Worm (Caenorhabditis elegans) whole organism, L4 larva: Measurements from ENCODE around the gene W04H10.6.

Experiments used
- D1046.2 ChIP-seq: fragments of 200-800 bp; sonication (Bioruptor generic); IDR thresholded peaks from 2 replicates; pipeline ENCODE4 v1.3.6; 2022; ENCODE audit warnings: missing genetic modification characterization, missing compliant biosample characterization
- F26F4.8 ChIP-seq: fragments of 200-800 bp; sonication (Bioruptor generic); conservative IDR thresholded peaks from 2 replicates; pipeline ENCODE4 v1.3.6; 2022; ENCODE audit warnings: missing genetic modification characterization, missing compliant biosample characterization
- T20F7.1 ChIP-seq: fragments of 200-800 bp; sonication (Bioruptor generic); optimal IDR thresholded peaks from 2 replicates; lab custom pipeline; 2018; ENCODE audit warnings: mild to moderate bottlenecking, missing genetic modification characterization, missing compliant biosample characterization
- T26A8.4 ChIP-seq: fragments of 200-800 bp; sonication (Bioruptor generic); IDR thresholded peaks from 2 replicates; pipeline ENCODE4 v1.3.6; 2022; ENCODE audit warnings: missing genetic modification characterization, missing compliant biosample characterization
- Y105C5A.15 ChIP-seq: fragments of 200-800 bp; sonication (Bioruptor generic); IDR thresholded peaks from 2 replicates; pipeline ENCODE4 v1.3.6; 2022; ENCODE audit warnings: missing genetic modification characterization, missing compliant biosample characterization
- Y5F2A.4 ChIP-seq: fragments of 200-800 bp; sonication (Bioruptor generic); optimal IDR thresholded peaks from 2 replicates; lab custom pipeline; 2018; ENCODE audit warnings: mild to moderate bottlenecking, missing genetic modification characterization, missing compliant biosample characterization
- Y75B8A.6 ChIP-seq: fragments of 200-800 bp; sonication (Bioruptor generic); IDR thresholded peaks from 2 replicates; pipeline ENCODE4 v1.3.6; 2022; ENCODE audit warnings: missing genetic modification reagents, missing genetic modification characterization, missing compliant biosample characterization
- ZK337.2 ChIP-seq: fragments of 200-800 bp; sonication (Bioruptor generic); IDR thresholded peaks from 2 replicates; pipeline ENCODE4 v1.3.6; 2022; ENCODE audit warnings: missing genetic modification reagents, missing genetic modification characterization, missing compliant biosample characterization
- ZK546.5 ChIP-seq, 2 experiments: sonication (generic microtip); optimal IDR thresholded peaks; 2 replicates each; lab custom pipeline; 2017; ENCODE audit warnings: missing biosample characterization in 2 of 2, missing genetic modification characterization in 2 of 2
- aha-1 ChIP-seq: fragments of 150-350 bp; peaks from one replicate; lab custom pipeline; 2014; ENCODE audit warnings: missing biosample characterization, missing genetic modification characterization
- aly-2 ChIP-seq: sonication (generic microtip); optimal IDR thresholded peaks from 2 replicates; lab custom pipeline; 2018; ENCODE audit warnings: missing biosample characterization, missing genetic modification characterization
- arid-1 ChIP-seq: fragments of 200-800 bp; sonication (Bioruptor generic); conservative IDR thresholded peaks from 2 replicates; pipeline ENCODE4 v1.3.6; 2022; ENCODE audit warnings: missing genetic modification reagents, missing genetic modification characterization, missing compliant biosample characterization
- ceh-20 ChIP-seq: fragments of 200-800 bp; sonication (Bioruptor generic); IDR thresholded peaks from 2 replicates; pipeline ENCODE4 v1.3.6; 2022; ENCODE audit warnings: missing genetic modification reagents, missing genetic modification characterization, missing compliant biosample characterization
- ceh-28 ChIP-seq: fragments of 150-350 bp; optimal IDR thresholded peaks from 2 replicates; lab custom pipeline; 2014; ENCODE audit warnings: missing biosample characterization, missing genetic modification reagents, missing genetic modification characterization
- ceh-32 ChIP-seq: sonication (generic microtip); optimal IDR thresholded peaks from 2 replicates; lab custom pipeline; 2016; ENCODE audit warnings: mild to moderate bottlenecking, missing genetic modification characterization, missing compliant biosample characterization; ENCODE audit not compliant: poor library complexity
- ceh-44 ChIP-seq: fragments of 200-800 bp; sonication (Bioruptor generic); IDR thresholded peaks from 2 replicates; pipeline ENCODE4 v1.3.6; 2022; ENCODE audit warnings: missing genetic modification reagents, missing genetic modification characterization, missing compliant biosample characterization
- ceh-62 ChIP-seq: sonication (generic microtip); optimal IDR thresholded peaks from 2 replicates; lab custom pipeline; 2017; ENCODE audit warnings: missing biosample characterization, missing genetic modification characterization
- cey-2 ChIP-seq: sonication (generic microtip); optimal IDR thresholded peaks from 3 replicates; lab custom pipeline; 2017; ENCODE audit warnings: missing genetic modification characterization, mild to moderate bottlenecking, missing compliant biosample characterization, antibody characterized with exemption, borderline replicate concordance; ENCODE audit not compliant: insufficient read depth
- daf-16 ChIP-seq, 3 experiments: sonication (generic microtip); optimal IDR thresholded peaks; 2 replicates each; lab custom pipeline; 2016 to 2017; ENCODE audit warnings: missing genetic modification characterization in 3 of 3, missing genetic modification reagents in 3 of 3, mild to moderate bottlenecking in 2 of 3, missing compliant biosample characterization in 2 of 3, missing biosample characterization in 1 of 3, moderate library complexity in 1 of 3
- dmd-6 ChIP-seq: fragments of 200-800 bp; sonication (Bioruptor generic); IDR thresholded peaks from 2 replicates; pipeline ENCODE4 v1.3.6; 2022; ENCODE audit warnings: missing genetic modification reagents, missing genetic modification characterization, missing compliant biosample characterization
- dpl-1 ChIP-seq: fragments of 150-350 bp; optimal IDR thresholded peaks from 2 replicates; lab custom pipeline; 2014; ENCODE audit warnings: missing biosample characterization, missing genetic modification reagents, missing genetic modification characterization
- duxl-1 ChIP-seq: sonication (generic microtip); optimal IDR thresholded peaks from 2 replicates; lab custom pipeline; 2016; ENCODE audit warnings: mild to moderate bottlenecking, missing genetic modification characterization, moderate library complexity, missing compliant biosample characterization; ENCODE audit not compliant: poor library complexity
- dve-1 ChIP-seq: sonication (generic microtip); optimal IDR thresholded peaks from 2 replicates; lab custom pipeline; 2017; ENCODE audit warnings: antibody characterized with exemption, mild to moderate bottlenecking, missing genetic modification characterization, missing compliant biosample characterization; ENCODE audit not compliant: insufficient read depth
- hlh-11 ChIP-seq: fragments of 200-800 bp; sonication (Bioruptor generic); optimal IDR thresholded peaks from 2 replicates; lab custom pipeline; 2018; ENCODE audit warnings: mild to moderate bottlenecking, missing genetic modification characterization, missing compliant biosample characterization
- hlh-30 ChIP-seq: sonication (generic microtip); optimal IDR thresholded peaks from 2 replicates; lab custom pipeline; 2017; ENCODE audit warnings: antibody characterized with exemption, mild to moderate bottlenecking, missing genetic modification characterization, missing compliant biosample characterization; ENCODE audit not compliant: insufficient read depth
- hmg-1.1 ChIP-seq: fragments of 200-800 bp; sonication (Bioruptor generic); IDR thresholded peaks from 2 replicates; pipeline ENCODE4 v1.3.6; 2022; ENCODE audit warnings: missing genetic modification reagents, missing genetic modification characterization, missing compliant biosample characterization
- lin-1 ChIP-seq: fragments of 200-800 bp; sonication (Bioruptor generic); IDR thresholded peaks from 2 replicates; pipeline ENCODE4 v1.3.6; 2022; ENCODE audit warnings: missing genetic modification reagents, missing genetic modification characterization, missing compliant biosample characterization
- lin-29 ChIP-seq: fragments of 200-800 bp; sonication (Bioruptor generic); IDR thresholded peaks from 2 replicates; pipeline ENCODE4 v1.3.6; 2022; ENCODE audit warnings: missing genetic modification reagents, missing genetic modification characterization, missing compliant biosample characterization
- lir-3 ChIP-seq: sonication (generic microtip); optimal IDR thresholded peaks from 2 replicates; lab custom pipeline; 2016; ENCODE audit warnings: mild to moderate bottlenecking, missing genetic modification characterization, missing compliant biosample characterization
- mdl-1 ChIP-seq, 2 experiments: fragments of 150-350 bp in 1 of 2; sonication (generic microtip) in 1 of 2; optimal IDR thresholded peaks; 2 replicates each; lab custom pipeline; 2014 to 2017; ENCODE audit warnings: missing biosample characterization in 2 of 2, missing genetic modification characterization in 2 of 2
- mep-1 ChIP-seq: fragments of 150-350 bp; sonication (generic microtip); optimal IDR thresholded peaks from 3 replicates; lab custom pipeline; 2014; ENCODE audit warnings: missing biosample characterization, missing genetic modification characterization
- nhr-102 ChIP-seq: sonication (generic microtip); optimal IDR thresholded peaks from 2 replicates; lab custom pipeline; 2016; ENCODE audit warnings: mild to moderate bottlenecking, missing genetic modification characterization, moderate library complexity, missing compliant biosample characterization
- nhr-11 ChIP-seq: fragments of 150-350 bp; optimal IDR thresholded peaks from 2 replicates; lab custom pipeline; 2014; ENCODE audit warnings: missing biosample characterization, missing genetic modification characterization
- nhr-111 ChIP-seq: fragments of 200-800 bp; sonication (Bioruptor generic); optimal IDR thresholded peaks from 2 replicates; lab custom pipeline; 2018; ENCODE audit warnings: mild to moderate bottlenecking, missing genetic modification characterization, missing compliant biosample characterization
- nhr-28 ChIP-seq: fragments of 150-350 bp; optimal IDR thresholded peaks from 2 replicates; lab custom pipeline; 2014; ENCODE audit warnings: missing biosample characterization, missing genetic modification characterization
- nhr-42 ChIP-seq: fragments of 200-800 bp; sonication (Bioruptor generic); IDR thresholded peaks from 2 replicates; pipeline ENCODE4 v1.3.6; 2022; ENCODE audit warnings: missing genetic modification characterization, missing compliant biosample characterization
- nhr-77 ChIP-seq: fragments of 150-350 bp; optimal IDR thresholded peaks from 2 replicates; lab custom pipeline; 2014; ENCODE audit warnings: missing biosample characterization, missing genetic modification characterization
- php-3 ChIP-seq: fragments of 200-800 bp; sonication (Bioruptor generic); IDR thresholded peaks from 2 replicates; pipeline ENCODE4 v1.3.6; 2022; ENCODE audit warnings: missing genetic modification reagents, missing genetic modification characterization, missing compliant biosample characterization
- saeg-2 ChIP-seq: fragments of 200-800 bp; sonication (Bioruptor generic); IDR thresholded peaks from 2 replicates; pipeline ENCODE4 v1.3.6; 2022; ENCODE audit warnings: missing genetic modification reagents, missing genetic modification characterization, missing compliant biosample characterization
- skn-1 ChIP-seq: fragments of 150-350 bp; optimal IDR thresholded peaks from 2 replicates; lab custom pipeline; 2014; ENCODE audit warnings: missing biosample characterization, missing genetic modification characterization
- spr-1 ChIP-seq: sonication (generic microtip); optimal IDR thresholded peaks from 2 replicates; lab custom pipeline; 2016; ENCODE audit warnings: mild to moderate bottlenecking, missing genetic modification characterization, missing compliant biosample characterization
- tra-1 ChIP-seq: fragments of 200-800 bp; sonication (Bioruptor generic); IDR thresholded peaks from 2 replicates; pipeline ENCODE4 v1.3.6; 2022; ENCODE audit warnings: missing genetic modification reagents, missing genetic modification characterization, missing compliant biosample characterization
- unc-39 ChIP-seq: sonication (generic microtip); optimal IDR thresholded peaks from 2 replicates; lab custom pipeline; 2017; ENCODE audit warnings: missing biosample characterization, missing genetic modification characterization
- unc-62 ChIP-seq, 3 experiments: fragments of 150-350 bp in 1 of 3; sonication (generic microtip); optimal IDR thresholded peaks in 2 of 3; peaks in 1 of 3; 1 replicate in 1 of 3; 2 replicates in 2 of 3; lab custom pipeline; 2014 to 2017; ENCODE audit warnings: missing biosample characterization in 3 of 3, missing genetic modification characterization in 3 of 3, missing genetic modification reagents in 3 of 3, missing genotype in 1 of 3
- zip-11 ChIP-seq: fragments of 200-800 bp; sonication (Bioruptor generic); IDR thresholded peaks from 2 replicates; pipeline ENCODE4 v1.3.6; 2022; ENCODE audit warnings: missing genetic modification characterization, missing compliant biosample characterization
- zip-2 ChIP-seq: fragments of 150-350 bp; optimal IDR thresholded peaks from 2 replicates; lab custom pipeline; 2014; ENCODE audit warnings: missing biosample characterization, missing genetic modification characterization
- ztf-11 ChIP-seq: fragments of 150-350 bp; optimal IDR thresholded peaks from 2 replicates; lab custom pipeline; 2014; ENCODE audit warnings: missing biosample characterization, missing genetic modification characterization
- ztf-7 ChIP-seq: fragments of 150-350 bp; optimal IDR thresholded peaks from 2 replicates; lab custom pipeline; 2014; ENCODE audit warnings: missing biosample characterization, missing genetic modification characterization

The W04H10.6 gene

DNA sequence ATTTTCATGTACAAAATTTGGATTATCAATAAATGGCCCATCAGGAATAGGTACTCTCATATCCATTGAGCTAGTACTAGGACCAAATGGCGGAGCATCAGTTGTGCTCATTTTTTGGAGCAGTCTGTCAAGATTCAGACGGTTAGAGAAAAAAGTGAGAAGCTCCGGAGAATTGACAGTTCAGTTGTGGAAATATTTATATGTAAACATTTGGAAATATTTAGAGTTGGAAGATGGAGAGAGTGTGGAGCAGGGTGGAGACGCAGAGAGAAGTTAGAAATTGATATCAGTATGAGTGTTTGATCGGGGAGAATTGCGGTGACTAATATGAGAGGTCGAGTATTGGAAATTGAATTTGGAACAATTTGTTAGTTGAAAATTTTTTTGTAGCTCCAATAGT lies 12.9 kb upstream of the W04H10.6 start (continued):
- TF ChIP-seq duxl-1 (tag; lab: Kevin White, UChicago) (no peak), lir-3 (tag; lab: Kevin White, UChicago) (no peak), mdl-1 (tag; optimal IDR thresholded peaks at IDR 0.05; lab: Kevin White, UChicago) (no peak), Y75B8A.6 (no peak), nhr-42 (GFP tag; lab: Robert Waterston, UW) (no peak), ZK337.2 (GFP tag; lab: Robert Waterston, UW) (no peak), lin-29 (GFP tag; lab: Robert Waterston, UW) (no peak), nhr-77 (tag; lab: Kevin White, UChicago) (no peak), mep-1 (tag; lab: Kevin White, UChicago) (peak; percentile 7), T26A8.4 (no peak), skn-1 (tag; lab: Kevin White, UChicago) (no peak), hmg-1.1 (GFP tag; lab: Robert Waterston, UW) (no peak), hlh-30 (no peak), ceh-44 (GFP tag; lab: Robert Waterston, UW) (no peak), hlh-11 (tag; lab: Kevin White, UChicago) (peak; percentile 51), aha-1 (tag; lab: Kevin White, UChicago) (no peak), T20F7.1 (GFP tag; lab: Kevin White, UChicago) (no peak), nhr-28 (peak; percentile 67), unc-39 (no peak), ZK546.5 (tag; optimal IDR thresholded peaks at IDR 0.05; lab: Kevin White, UChicago) (no peak), ceh-20 (GFP tag; lab: Robert Waterston, UW) (no peak), unc-62 (GFP tag; optimal IDR thresholded peaks at IDR 0.05 in 1 of 2; lab: Kevin White, UChicago) (peak in 1 of 2 experiments; percentile 37), unc-62 (tag; optimal IDR thresholded peaks at IDR 0.05; lab: Kevin White, UChicago) (no peak), zip-2 (tag; lab: Kevin White, UChicago) (no peak), ceh-62 (tag; lab: Kevin White, UChicago) (no peak), dmd-6 (GFP tag; lab: Robert Waterston, UW) (peak; percentile 58), Y5F2A.4 (GFP tag; lab: Kevin White, UChicago) (no peak), ztf-11 (tag; lab: Kevin White, UChicago) (no peak), F26F4.8 (no peak), spr-1 (no peak), tra-1 (GFP tag; lab: Robert Waterston, UW) (no peak), nhr-102 (tag; lab: Kevin White, UChicago) (no peak), dve-1 (peak; percentile 69), daf-16 (GFP tag; optimal IDR thresholded peaks at IDR 0.05; lab: Kevin White, UChicago) (no peak), daf-16 (tag; optimal IDR thresholded peaks at IDR 0.05; lab: Kevin White, UChicago) (peak; percentile 86), cey-2 (tag; lab: Kevin White, UChicago) (no peak), lin-1 (no peak), dpl-1 (GFP tag; lab: Kevin White, UChicago) (no peak), saeg-2 (GFP tag; lab: Robert Waterston, UW) (no peak), ceh-32 (tag; lab: Kevin White, UChicago) (no peak)

DNA sequence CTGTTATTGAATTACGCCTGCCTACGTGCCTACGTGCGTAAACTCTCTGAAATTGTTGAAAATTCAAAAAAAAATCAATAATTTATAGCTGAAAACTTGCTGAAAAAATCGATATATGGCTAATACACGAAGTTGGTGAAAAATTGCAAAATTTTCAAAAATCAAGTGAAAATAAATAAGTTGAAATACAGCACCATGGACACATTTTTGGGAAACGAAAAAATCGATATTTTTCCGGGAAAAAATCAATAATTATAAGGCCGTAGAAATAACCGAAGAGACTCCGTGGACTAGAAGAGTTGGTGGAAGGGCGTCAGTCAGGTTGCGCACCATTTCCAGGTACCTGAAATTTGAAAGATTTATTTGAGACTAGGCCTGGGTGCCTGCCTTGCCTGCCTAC lies 6.5 kb upstream of the W04H10.6 start:
- no peak for TF ChIP-seq Y105C5A.15 (GFP tag; lab: Robert Waterston, UW)
- TF ChIP-seq zip-11, result no peak
- peak; percentile 49 for TF ChIP-seq aha-1 (tag; lab: Kevin White, UChicago)
- TF ChIP-seq nhr-111 (GFP tag; lab: Kevin White, UChicago), result no peak
- no peak for TF ChIP-seq ZK337.2 (GFP tag; lab: Robert Waterston, UW)
- TF ChIP-seq D1046.2 (GFP tag; lab: Robert Waterston, UW), result no peak
- no peak for TF ChIP-seq aly-2 (tag; lab: Kevin White, UChicago)
- peak; percentile 65 for TF ChIP-seq ceh-28
- no peak for TF ChIP-seq duxl-1 (tag; lab: Kevin White, UChicago)
- TF ChIP-seq nhr-11 (tag; lab: Kevin White, UChicago), result no peak
- no peak for TF ChIP-seq ztf-7 (tag; lab: Kevin White, UChicago)
- TF ChIP-seq nhr-28, result no peak
- TF ChIP-seq php-3 (GFP tag; lab: Robert Waterston, UW), result no peak
- no peak for TF ChIP-seq mdl-1 (tag; optimal IDR thresholded peaks at IDR 0.05; lab: Kevin White, UChicago)
- no peak for TF ChIP-seq arid-1 (GFP tag; lab: Robert Waterston, UW)
